Fruit fly (Drosophila melanogaster) whole organism, pupa: Measurements from ENCODE around the gene PH4alphaSG1.

Source experiments
- CG10348 ChIP-seq: fragments of 200-800 bp; sonication (Bioruptor generic); IDR thresholded peaks from 2 replicates; pipeline ENCODE4 v1.3.6; 2022; ENCODE audit warnings: missing biosample characterization, missing genetic modification characterization
- CG12605 ChIP-seq: fragments of 200-800 bp; sonication (Bioruptor generic); IDR thresholded peaks from 2 replicates; pipeline ENCODE4 v1.3.6; 2022; ENCODE audit warnings: missing biosample characterization, missing genetic modification characterization
- CG13204 ChIP-seq: fragments of 200-800 bp; sonication (Bioruptor generic); optimal IDR thresholded peaks from 2 replicates; lab custom pipeline; 2018; ENCODE audit warnings: missing biosample characterization, mild to moderate bottlenecking, missing genetic modification characterization, moderate library complexity
- CG14655 ChIP-seq: fragments of 200-800 bp; sonication (Bioruptor generic); optimal IDR thresholded peaks from 3 replicates; lab custom pipeline; 2017; ENCODE audit warnings: mild to moderate bottlenecking, missing biosample characterization, missing genetic modification reagents, missing genetic modification characterization
- CG15710 ChIP-seq: fragments of 200-800 bp; sonication (Bioruptor generic); optimal IDR thresholded peaks from 2 replicates; lab custom pipeline; 2018; ENCODE audit warnings: missing biosample characterization, mild to moderate bottlenecking, missing genetic modification characterization, moderate library complexity
- CG17806 ChIP-seq: fragments of 200-800 bp; sonication (Bioruptor generic); optimal IDR thresholded peaks from 2 replicates; lab custom pipeline; 2018; ENCODE audit warnings: missing biosample characterization, mild to moderate bottlenecking, missing genetic modification characterization, moderate library complexity
- CG32121 ChIP-seq: fragments of 200-800 bp; sonication (Bioruptor generic); IDR thresholded peaks from 2 replicates; pipeline ENCODE4 v1.3.6; 2022; ENCODE audit warnings: missing biosample characterization, missing genetic modification characterization
- CG34367 ChIP-seq: fragments of 200-800 bp; sonication (Bioruptor generic); optimal IDR thresholded peaks from 2 replicates; lab custom pipeline; 2018; ENCODE audit warnings: missing biosample characterization, mild to moderate bottlenecking, missing genetic modification characterization
- CG4496 ChIP-seq: fragments of 200-800 bp; sonication (Bioruptor generic); IDR thresholded peaks from 3 replicates; pipeline ENCODE4 v1.3.6; 2022; ENCODE audit warnings: missing biosample characterization, missing genetic modification characterization
- CG8159 ChIP-seq: fragments of 200-800 bp; sonication (Bioruptor generic); optimal IDR thresholded peaks from 3 replicates; lab custom pipeline; 2018; ENCODE audit warnings: missing biosample characterization, mild to moderate bottlenecking, missing genetic modification characterization, moderate library complexity
- CG8301 ChIP-seq: fragments of 200-800 bp; sonication (Bioruptor generic); optimal IDR thresholded peaks from 2 replicates; lab custom pipeline; 2018; ENCODE audit warnings: missing biosample characterization, mild to moderate bottlenecking, missing genetic modification characterization
- CG9948 ChIP-seq: fragments of 200-800 bp; sonication (Bioruptor generic); optimal IDR thresholded peaks from 2 replicates; lab custom pipeline; 2018; ENCODE audit warnings: missing biosample characterization, mild to moderate bottlenecking, missing genetic modification characterization, moderate library complexity
- D1 ChIP-seq: fragments of 200-800 bp; sonication (Bioruptor generic); optimal IDR thresholded peaks from 2 replicates; lab custom pipeline; 2018; ENCODE audit warnings: missing biosample characterization, mild to moderate bottlenecking, missing genetic modification characterization, moderate library complexity
- EcR ChIP-seq: fragments of 200-800 bp; sonication (Bioruptor generic); optimal IDR thresholded peaks from 3 replicates; lab custom pipeline; 2019; ENCODE audit warnings: missing biosample characterization, missing genetic modification characterization, mild to moderate bottlenecking, moderate library complexity, missing genetic modification reagents
- Ets98B ChIP-seq: fragments of 200-800 bp; sonication (Bioruptor generic); IDR thresholded peaks from 2 replicates; pipeline ENCODE4 v1.3.6; 2022; ENCODE audit warnings: missing biosample characterization, missing genetic modification characterization
- Pif1A ChIP-seq: fragments of 200-800 bp; sonication (Bioruptor generic); optimal IDR thresholded peaks from 3 replicates; lab custom pipeline; 2016; ENCODE audit warnings: missing biosample characterization, missing genetic modification characterization
- Pif1B ChIP-seq: fragments of 200-800 bp; sonication (Bioruptor generic); optimal IDR thresholded peaks from 3 replicates; lab custom pipeline; 2016; ENCODE audit warnings: missing biosample characterization, missing genetic modification characterization
- Snoo ChIP-seq: fragments of 200-800 bp; sonication (Bioruptor generic); optimal IDR thresholded peaks from 3 replicates; lab custom pipeline; 2017; ENCODE audit warnings: missing biosample characterization, mild to moderate bottlenecking, missing genetic modification characterization, inconsistent platforms
- fd96Ca ChIP-seq: fragments of 200-800 bp; sonication (Bioruptor generic); IDR thresholded peaks from 3 replicates; pipeline ENCODE4 v1.3.6; 2022; ENCODE audit warnings: missing biosample characterization, missing genetic modification characterization
- gl ChIP-seq: fragments of 200-800 bp; sonication (Bioruptor generic); optimal IDR thresholded peaks from 2 replicates; lab custom pipeline; 2018; ENCODE audit warnings: missing biosample characterization, mild to moderate bottlenecking, missing genetic modification characterization
- rn ChIP-seq: fragments of 200-800 bp; sonication (Bioruptor generic); IDR thresholded peaks from 2 replicates; pipeline ENCODE4 v1.3.6; 2022; ENCODE audit warnings: missing biosample characterization, missing genetic modification characterization

PH4alphaSG1 gene

dm6 chr3R:30461608-30462243 lies 43.7 kb downstream of the PH4alphaSG1 start:
- TF ChIP-seq fd96Ca (GFP tag; lab: Robert Waterston, UW): no peak
- TF ChIP-seq CG32121 (GFP tag; lab: Robert Waterston, UW): peak; percentile 63
- no peak for TF ChIP-seq rn (GFP tag; lab: Robert Waterston, UW)
- TF ChIP-seq EcR (GFP tag; lab: Kevin White, UChicago): peak; percentile 58
- TF ChIP-seq D1 (tag; lab: Kevin White, UChicago): no peak
- no peak for TF ChIP-seq CG14655 (GFP tag; lab: Kevin White, UChicago)
- peak; percentile 58 for TF ChIP-seq CG34367 (tag; lab: Kevin White, UChicago)
- TF ChIP-seq CG17806 (tag; lab: Kevin White, UChicago): peak; percentile 58
- no peak for TF ChIP-seq CG10348 (GFP tag; lab: Robert Waterston, UW)
- TF ChIP-seq CG13204: peak; percentile 59
- TF ChIP-seq Ets98B (GFP tag; lab: Robert Waterston, UW): peak; percentile 56; the same call in 1 of the 2 replicates
- peak; percentile 55 for TF ChIP-seq CG9948 (tag; lab: Kevin White, UChicago)
- peak; percentile 67 for TF ChIP-seq CG15710 (tag; lab: Kevin White, UChicago)
- TF ChIP-seq Pif1B (GFP tag; lab: Kevin White, UChicago): peak; percentile 48
- TF ChIP-seq CG12605 (GFP tag; lab: Robert Waterston, UW): peak; percentile 65
- no peak for TF ChIP-seq gl (tag; lab: Kevin White, UChicago)
- TF ChIP-seq Pif1A (GFP tag; lab: Kevin White, UChicago): no peak
- TF ChIP-seq Snoo (tag; lab: Kevin White, UChicago): peak; percentile 36
- TF ChIP-seq CG8301: peak; percentile 63
- TF ChIP-seq CG8159 (tag; lab: Kevin White, UChicago): peak; percentile 66
- TF ChIP-seq CG4496 (GFP tag; lab: Robert Waterston, UW): peak; percentile 41; the same call in 2 of the 3 replicates

dm6 chr3R:30460187-30460586 lies 45.3 kb downstream of the PH4alphaSG1 start:
- no peak for TF ChIP-seq rn (GFP tag; lab: Robert Waterston, UW)
- TF ChIP-seq CG34367 (tag; lab: Kevin White, UChicago): no peak
- TF ChIP-seq CG14655 (GFP tag; lab: Kevin White, UChicago): no peak
- TF ChIP-seq CG8301: no peak
- no peak for TF ChIP-seq Snoo (tag; lab: Kevin White, UChicago)
- no peak for TF ChIP-seq CG8159 (tag; lab: Kevin White, UChicago)
- TF ChIP-seq CG4496 (GFP tag; lab: Robert Waterston, UW): 0 out of 3 replicates have a peak, but pooled peaks have one; percentile 13
- 0 out of 2 replicates have a peak, but pooled peaks have one; percentile 41 for TF ChIP-seq CG32121 (GFP tag; lab: Robert Waterston, UW)
- no peak for TF ChIP-seq CG9948 (tag; lab: Kevin White, UChicago)
- TF ChIP-seq Pif1B (GFP tag; lab: Kevin White, UChicago): no peak
- TF ChIP-seq CG12605 (GFP tag; lab: Robert Waterston, UW): no peak
- TF ChIP-seq Ets98B (GFP tag; lab: Robert Waterston, UW): no peak; the same call in 1 of the 2 replicates
- TF ChIP-seq, all 21 proteins: peak for 2

- TF ChIP-seq Ets98B (GFP tag; lab: Robert Waterston, UW) (no peak), fd96Ca (GFP tag; lab: Robert Waterston, UW) (no peak), Pif1A (GFP tag; lab: Kevin White, UChicago) (no peak), CG10348 (GFP tag; lab: Robert Waterston, UW) (no peak), D1 (tag; lab: Kevin White, UChicago) (no peak), CG32121 (GFP tag; lab: Robert Waterston, UW) (no peak), CG15710 (tag; lab: Kevin White, UChicago) (no peak), CG12605 (GFP tag; lab: Robert Waterston, UW) (no peak)
- TF ChIP-seq, all 21 proteins: peak for 0
These were observed 46.2 kb downstream of the PH4alphaSG1 start, which contains the start of the genes CG2224 and CDase for dm6 chr3R:30459066-30459935. Gene CG2224, minus strand, starts transcription at chr3R:30459300. Gene CDase, plus strand, starts transcription at chr3R:30459521.

dm6 chr3R:30455817-30456544 lies 49.5 kb downstream of the PH4alphaSG1 start, which contains the start of gene aralar1:
Gene aralar1, minus strand, starts transcription at chr3R:30455867.
- TF ChIP-seq CG8301 (no peak), CG9948 (tag; lab: Kevin White, UChicago) (no peak)

dm6 chr3R:30454442-30454841 lies 51.0 kb downstream of the PH4alphaSG1 start:
- TF ChIP-seq CG12605 (GFP tag; lab: Robert Waterston, UW) (no peak), CG32121 (GFP tag; lab: Robert Waterston, UW) (no peak), CG17806 (tag; lab: Kevin White, UChicago) (no peak), Ets98B (GFP tag; lab: Robert Waterston, UW) (no peak), Snoo (tag; lab: Kevin White, UChicago) (no peak), CG8159 (tag; lab: Kevin White, UChicago) (no peak), CG10348 (GFP tag; lab: Robert Waterston, UW) (no peak), CG4496 (GFP tag; lab: Robert Waterston, UW) (no peak), rn (GFP tag; lab: Robert Waterston, UW) (no peak), CG13204 (no peak), CG14655 (GFP tag; lab: Kevin White, UChicago) (no peak)
